Fruit fly (Drosophila melanogaster) whole organism, embryonic: ENCODE results near the gene CG31454.

Source experiments
- Atf6 ChIP-seq: fragments of 200-800 bp; sonication (Bioruptor generic); IDR thresholded peaks from 2 replicates; pipeline ENCODE4 v1.3.6; 2022; ENCODE audit warnings: missing biosample characterization, missing genetic modification characterization
- CG10543 ChIP-seq: fragments of 200-800 bp; sonication (Bioruptor generic); optimal IDR thresholded peaks from 3 replicates; lab custom pipeline; 2017; ENCODE audit warnings: missing biosample characterization, mild to moderate bottlenecking, missing genetic modification characterization, moderate library complexity
- CG11695 ChIP-seq: fragments of 200-800 bp; sonication (Bioruptor generic); IDR thresholded peaks from 3 replicates; pipeline ENCODE4 v1.3.6; 2022; ENCODE audit warnings: missing biosample characterization, missing genetic modification characterization
- CG12155 ChIP-seq: fragments of 200-800 bp; sonication (Bioruptor generic); optimal IDR thresholded peaks from 3 replicates; lab custom pipeline; 2016; ENCODE audit warnings: missing biosample characterization, missing genetic modification characterization
- CG12219 ChIP-seq: fragments of 200-800 bp; sonication (Bioruptor generic); optimal IDR thresholded peaks from 3 replicates; lab custom pipeline; 2018; ENCODE audit warnings: missing biosample characterization, mild to moderate bottlenecking, missing genetic modification characterization
- CG12236 ChIP-seq: fragments of 200-800 bp; sonication (Bioruptor generic); optimal IDR thresholded peaks from 2 replicates; lab custom pipeline; 2016; ENCODE audit warnings: missing biosample characterization, missing genetic modification characterization
- CG13296 ChIP-seq: fragments of 200-800 bp; sonication (Bioruptor generic); optimal IDR thresholded peaks from 3 replicates; lab custom pipeline; 2018; ENCODE audit warnings: missing biosample characterization, mild to moderate bottlenecking, missing genetic modification characterization
- CG14441 ChIP-seq: fragments of 200-800 bp; sonication (Bioruptor generic); IDR thresholded peaks from 2 replicates; pipeline ENCODE4 v1.3.6; 2022; ENCODE audit warnings: missing biosample characterization, missing genetic modification characterization
- CG15479 ChIP-seq: fragments of 200-800 bp; sonication (Bioruptor generic); optimal IDR thresholded peaks from 3 replicates; lab custom pipeline; 2019; ENCODE audit warnings: missing biosample characterization, mild to moderate bottlenecking, missing genetic modification characterization, moderate library complexity
- CG16813 ChIP-seq: fragments of 200-800 bp; sonication (Bioruptor generic); IDR thresholded peaks from 3 replicates; pipeline ENCODE4 v1.3.6; 2022; ENCODE audit warnings: missing biosample characterization, missing genetic modification characterization; ENCODE audit not compliant: partially characterized antibody
- CG17612 ChIP-seq: fragments of 200-800 bp; sonication (Bioruptor generic); IDR thresholded peaks from 2 replicates; pipeline ENCODE4 v1.3.6; 2022; ENCODE audit warnings: missing biosample characterization, missing genetic modification characterization
- CG2712 ChIP-seq: fragments of 200-800 bp; optimal IDR thresholded peaks from 3 replicates; lab custom pipeline; 2019; ENCODE audit warnings: missing biosample characterization, mild to moderate bottlenecking, missing genetic modification characterization, moderate library complexity
- CG31441 ChIP-seq: fragments of 200-800 bp; sonication (Bioruptor generic); IDR thresholded peaks from 2 replicates; pipeline ENCODE4 v1.3.6; 2022; ENCODE audit warnings: missing biosample characterization, missing genetic modification characterization
- CG32532 ChIP-seq: fragments of 200-800 bp; sonication (Bioruptor generic); IDR thresholded peaks from 2 replicates; pipeline ENCODE4 v1.3.6; 2022; ENCODE audit warnings: missing biosample characterization, missing genetic modification characterization
- CG34422 ChIP-seq: fragments of 200-800 bp; sonication (Bioruptor generic); IDR thresholded peaks from 3 replicates; pipeline ENCODE4 v1.3.6; 2022; ENCODE audit warnings: missing biosample characterization, missing genetic modification characterization
- CG5953 ChIP-seq: fragments of 200-800 bp; sonication (Bioruptor generic); IDR thresholded peaks from 2 replicates; pipeline ENCODE4 v1.3.6; 2022; ENCODE audit warnings: missing biosample characterization, missing genetic modification characterization
- CG9215 ChIP-seq: fragments of 200-800 bp; sonication (Bioruptor generic); IDR thresholded peaks from 2 replicates; pipeline ENCODE4 v1.3.6; 2022; ENCODE audit warnings: missing biosample characterization, missing genetic modification characterization
- CG9932 ChIP-seq: fragments of 200-800 bp; sonication (Bioruptor generic); IDR thresholded peaks from 2 replicates; pipeline ENCODE4 v1.3.6; 2022; ENCODE audit warnings: missing biosample characterization, missing genetic modification characterization
- CkIIα-i1 ChIP-seq: fragments of 200-800 bp; sonication (Bioruptor generic); IDR thresholded peaks from 2 replicates; pipeline ENCODE4 v1.3.6; 2022; ENCODE audit warnings: missing biosample characterization, missing genetic modification characterization
- Dad ChIP-seq: fragments of 200-800 bp; sonication (Bioruptor generic); optimal IDR thresholded peaks from 3 replicates; lab custom pipeline; 2016; ENCODE audit warnings: missing biosample characterization, missing genetic modification characterization
- Dip3 ChIP-seq: fragments of 200-800 bp; sonication (Bioruptor generic); optimal IDR thresholded peaks from 3 replicates; lab custom pipeline; 2016; ENCODE audit warnings: missing biosample characterization, missing genetic modification characterization
- Doc3 ChIP-seq: fragments of 200-800 bp; sonication (Bioruptor generic); IDR thresholded peaks from 3 replicates; pipeline ENCODE4 v1.3.6; 2022; ENCODE audit warnings: missing biosample characterization, missing genetic modification characterization; ENCODE audit not compliant: partially characterized antibody
- HLH3B ChIP-seq: fragments of 200-800 bp; sonication (Bioruptor generic); IDR thresholded peaks from 2 replicates; pipeline ENCODE4 v1.3.6; 2022; ENCODE audit warnings: missing biosample characterization, missing genetic modification characterization
- Hmx ChIP-seq: fragments of 200-800 bp; sonication (Bioruptor generic); optimal IDR thresholded peaks from 2 replicates; lab custom pipeline; 2016; ENCODE audit warnings: missing biosample characterization, missing genetic modification characterization
- Hsf ChIP-seq: fragments of 200-800 bp; sonication (Bioruptor generic); optimal IDR thresholded peaks from 3 replicates; lab custom pipeline; 2016; ENCODE audit warnings: missing biosample characterization, missing genetic modification characterization
- Lhr ChIP-seq: fragments of 200-800 bp; sonication (Bioruptor generic); optimal IDR thresholded peaks from 3 replicates; lab custom pipeline; 2017; ENCODE audit warnings: mild to moderate bottlenecking, missing biosample characterization, missing genetic modification reagents, missing genetic modification characterization
- MTF-1 ChIP-seq: fragments of 200-800 bp; sonication (Bioruptor generic); optimal IDR thresholded peaks from 2 replicates; lab custom pipeline; 2018; ENCODE audit warnings: missing biosample characterization, mild to moderate bottlenecking, missing genetic modification characterization, borderline replicate concordance
- Myb ChIP-seq: fragments of 200-800 bp; sonication (Bioruptor generic); optimal IDR thresholded peaks from 2 replicates; lab custom pipeline; 2016; ENCODE audit warnings: missing biosample characterization, missing genetic modification characterization
- Neu2 ChIP-seq: fragments of 200-800 bp; sonication (Bioruptor generic); optimal IDR thresholded peaks from 3 replicates; lab custom pipeline; 2016; ENCODE audit warnings: missing biosample characterization, missing genetic modification characterization, borderline replicate concordance
- Ptx1 ChIP-seq: fragments of 200-800 bp; sonication (Bioruptor generic); IDR thresholded peaks from 2 replicates; pipeline ENCODE4 v1.3.6; 2022; ENCODE audit warnings: missing biosample characterization, missing genetic modification characterization
- Taf1 ChIP-seq: fragments of 200-800 bp; sonication (Bioruptor generic); IDR thresholded peaks from 2 replicates; pipeline ENCODE4 v1.3.6; 2022; ENCODE audit warnings: missing biosample characterization, missing genetic modification characterization
- Vsx1 ChIP-seq: fragments of 200-800 bp; sonication (Bioruptor generic); optimal IDR thresholded peaks from 2 replicates; lab custom pipeline; 2017; ENCODE audit warnings: missing biosample characterization, mild to moderate bottlenecking, missing genetic modification characterization, missing genetic modification reagents
- ash1 ChIP-seq: fragments of 200-800 bp; sonication (Bioruptor generic); optimal IDR thresholded peaks from 2 replicates; lab custom pipeline; 2018; ENCODE audit warnings: missing biosample characterization, mild to moderate bottlenecking, missing genetic modification characterization
- bbx ChIP-seq: fragments of 200-800 bp; sonication (Bioruptor generic); IDR thresholded peaks from 2 replicates; pipeline ENCODE4 v1.3.6; 2022; ENCODE audit warnings: missing biosample characterization, missing genetic modification characterization; ENCODE audit not compliant: partially characterized antibody
- cas ChIP-seq: fragments of 200-800 bp; sonication (Bioruptor generic); IDR thresholded peaks from 2 replicates; pipeline ENCODE4 v1.3.6; 2022; ENCODE audit warnings: missing biosample characterization, missing genetic modification characterization
- dan ChIP-seq: fragments of 200-800 bp; sonication (Bioruptor generic); IDR thresholded peaks from 2 replicates; pipeline ENCODE4 v1.3.6; 2022; ENCODE audit warnings: missing biosample characterization, missing genetic modification characterization
- fd96Cb ChIP-seq: fragments of 200-800 bp; sonication (Bioruptor generic); optimal IDR thresholded peaks from 2 replicates; lab custom pipeline; 2018; ENCODE audit warnings: missing biosample characterization, mild to moderate bottlenecking, missing genetic modification characterization, moderate library complexity
- ftz-f1 ChIP-seq: fragments of 200-800 bp; sonication (Bioruptor generic); optimal IDR thresholded peaks from 2 replicates; lab custom pipeline; 2016; ENCODE audit warnings: missing biosample characterization, missing genetic modification characterization
- gro ChIP-seq: fragments of 200-800 bp; sonication (Bioruptor generic); optimal IDR thresholded peaks from 2 replicates; lab custom pipeline; 2016; ENCODE audit warnings: missing biosample characterization, missing genetic modification characterization
- her ChIP-seq: fragments of 200-800 bp; sonication (Bioruptor generic); optimal IDR thresholded peaks from 2 replicates; lab custom pipeline; 2016; ENCODE audit warnings: missing biosample characterization, missing genetic modification characterization
- jing ChIP-seq: fragments of 200-800 bp; sonication (Bioruptor generic); optimal IDR thresholded peaks from 2 replicates; lab custom pipeline; 2018; ENCODE audit warnings: missing biosample characterization, mild to moderate bottlenecking, missing genetic modification characterization
- kay ChIP-seq: fragments of 200-800 bp; sonication (Bioruptor generic); optimal IDR thresholded peaks from 2 replicates; lab custom pipeline; 2016; ENCODE audit warnings: missing biosample characterization, missing genetic modification characterization
- ken ChIP-seq: fragments of 200-800 bp; sonication (Bioruptor generic); IDR thresholded peaks from 3 replicates; pipeline ENCODE4 v1.3.6; 2022; ENCODE audit warnings: missing biosample characterization, missing genetic modification characterization
- peb ChIP-seq: fragments of 200-800 bp; sonication (Bioruptor generic); IDR thresholded peaks from 2 replicates; pipeline ENCODE4 v1.3.6; 2022; ENCODE audit warnings: missing biosample characterization, missing genetic modification characterization
- pzg ChIP-seq: fragments of 200-800 bp; sonication (Bioruptor generic); optimal IDR thresholded peaks from 3 replicates; lab custom pipeline; 2018; ENCODE audit warnings: missing biosample characterization, mild to moderate bottlenecking, missing genetic modification characterization, moderate library complexity
- rib ChIP-seq: fragments of 200-800 bp; sonication (Bioruptor generic); IDR thresholded peaks from 2 replicates; pipeline ENCODE4 v1.3.6; 2022; ENCODE audit warnings: missing biosample characterization, missing genetic modification characterization
- ro ChIP-seq: fragments of 200-800 bp; sonication (Bioruptor generic); IDR thresholded peaks from 2 replicates; pipeline ENCODE4 v1.3.6; 2022; ENCODE audit warnings: missing biosample characterization, missing genetic modification characterization
- row ChIP-seq: fragments of 200-800 bp; sonication (Bioruptor generic); IDR thresholded peaks from 3 replicates; pipeline ENCODE4 v1.3.6; 2022; ENCODE audit warnings: missing biosample characterization, missing genetic modification characterization
- slou ChIP-seq: fragments of 200-800 bp; sonication (Bioruptor generic); optimal IDR thresholded peaks from 3 replicates; lab custom pipeline; 2016; ENCODE audit warnings: missing biosample characterization, missing genetic modification characterization
- sob ChIP-seq: fragments of 200-800 bp; sonication (Bioruptor generic); IDR thresholded peaks from 2 replicates; pipeline ENCODE4 v1.3.6; 2022; ENCODE audit warnings: missing biosample characterization, missing genetic modification characterization
- zen2 ChIP-seq: fragments of 200-800 bp; sonication (Bioruptor generic); IDR thresholded peaks from 3 replicates; pipeline ENCODE4 v1.3.6; 2022; ENCODE audit warnings: missing biosample characterization, missing genetic modification characterization; ENCODE audit not compliant: partially characterized antibody

The CG31454 gene

dm6 chr3R:8482881-8483280, 38.6 kb upstream of the CG31454 start (continued):
- TF ChIP-seq Vsx1 (GFP tag; lab: Kevin White, UChicago) (no peak), bbx (GFP tag; lab: Robert Waterston, UW) (no peak), kay (no peak), ash1 (GFP tag; lab: Kevin White, UChicago) (no peak), Myb (GFP tag; lab: Kevin White, UChicago) (no peak), zen2 (GFP tag; lab: Robert Waterston, UW) (no peak), pzg (GFP tag; lab: Kevin White, UChicago) (no peak), CG15479 (GFP tag; lab: Kevin White, UChicago) (no peak), Neu2 (GFP tag; lab: Kevin White, UChicago) (no peak), Ptx1 (GFP tag; lab: Robert Waterston, UW) (peak; percentile 70), CG12155 (GFP tag; lab: Kevin White, UChicago) (peak; percentile 38), Dip3 (GFP tag; lab: Kevin White, UChicago) (peak; percentile 49), CG31441 (GFP tag; lab: Robert Waterston, UW) (peak; percentile 72), sob (peak; percentile 58), cas (no peak), her (GFP tag; lab: Kevin White, UChicago) (no peak), CG2712 (tag; lab: Kevin White, UChicago) (no peak), gro (GFP tag; lab: Kevin White, UChicago) (no peak), CkIIα-i1 (GFP tag; lab: Robert Waterston, UW) (no peak), dan (0 out of 2 replicates have a peak, but pooled peaks have one; percentile 41), CG32532 (GFP tag; lab: Robert Waterston, UW) (peak; percentile 78), CG12236 (GFP tag; lab: Kevin White, UChicago) (no peak), row (GFP tag; lab: Robert Waterston, UW) (peak; percentile 79), CG5953 (peak; percentile 54; the same call in 1 of the 2 replicates), rib (GFP tag; lab: Robert Waterston, UW) (no peak), jing (GFP tag; lab: Kevin White, UChicago) (peak; percentile 64), ftz-f1 (GFP tag; lab: Kevin White, UChicago) (no peak), CG13296 (peak; percentile 65), Doc3 (GFP tag; lab: Robert Waterston, UW) (no peak), CG17612 (GFP tag; lab: Robert Waterston, UW) (peak; percentile 31; the same call in 1 of the 2 replicates), fd96Cb (tag; lab: Kevin White, UChicago) (peak; percentile 73), CG34422 (GFP tag; lab: Robert Waterston, UW) (peak; percentile 76; the same call in 2 of the 3 replicates), CG12219 (GFP tag; lab: Kevin White, UChicago) (peak; percentile 69), CG14441 (GFP tag; lab: Robert Waterston, UW) (peak; percentile 75), ken (GFP tag; lab: Robert Waterston, UW) (peak; percentile 69; the same call in 2 of the 3 replicates), CG11695 (0 out of 3 replicates have a peak, but pooled peaks have one; percentile 39), CG9932 (GFP tag; lab: Robert Waterston, UW) (peak; percentile 59), Atf6 (peak; percentile 48; the same call in 1 of the 2 replicates), HLH3B (GFP tag; lab: Robert Waterston, UW) (peak; percentile 84; the same call in 1 of the 2 replicates), CG9215 (GFP tag; lab: Robert Waterston, UW) (peak; percentile 44; the same call in 1 of the 2 replicates), Hsf (GFP tag; lab: Kevin White, UChicago) (peak; percentile 54), MTF-1 (GFP tag; lab: Kevin White, UChicago) (peak; percentile 59), CG10543 (GFP tag; lab: Kevin White, UChicago) (peak; percentile 38), Hmx (no peak), Dad (GFP tag; lab: Kevin White, UChicago) (peak; percentile 54), peb (GFP tag; lab: Robert Waterston, UW) (peak; percentile 37; the same call in 1 of the 2 replicates), Lhr (GFP tag; lab: Kevin White, UChicago) (peak; percentile 17), ro (GFP tag; lab: Robert Waterston, UW) (0 out of 2 replicates have a peak, but pooled peaks have one; percentile 34), CG16813 (no peak), slou (GFP tag; lab: Kevin White, UChicago) (no peak), Taf1 (GFP tag; lab: Robert Waterston, UW) (peak; percentile 41; the same call in 1 of the 2 replicates)
